Fruit fly (Drosophila melanogaster) whole organism, prepupa: ENCODE measurements around the gene CG9706.

Experiments
- CG10631 ChIP-seq: fragments of 200-800 bp; sonication (Bioruptor generic); optimal IDR thresholded peaks from 2 replicates; lab custom pipeline; 2016; ENCODE audit warnings: missing biosample characterization, missing genetic modification characterization
- CG11294 ChIP-seq: fragments of 200-800 bp; sonication (Bioruptor generic); IDR thresholded peaks from 2 replicates; pipeline ENCODE4 v1.3.6; 2022; ENCODE audit warnings: missing biosample characterization, missing genetic modification characterization
- CG32006 ChIP-seq: fragments of 200-800 bp; sonication (Bioruptor generic); optimal IDR thresholded peaks from 3 replicates; lab custom pipeline; 2017; ENCODE audit warnings: missing biosample characterization, mild to moderate bottlenecking, missing genetic modification characterization
- CG6163 ChIP-seq: fragments of 200-800 bp; sonication (Bioruptor generic); IDR thresholded peaks from 3 replicates; pipeline ENCODE4 v1.3.6; 2022; ENCODE audit warnings: missing biosample characterization, missing genetic modification characterization
- CG6808 ChIP-seq: fragments of 200-800 bp; sonication (Bioruptor generic); optimal IDR thresholded peaks from 3 replicates; lab custom pipeline; 2017; ENCODE audit warnings: missing biosample characterization, missing genetic modification characterization, mild to moderate bottlenecking, moderate library complexity, missing genetic modification reagents
- CG8632 ChIP-seq: fragments of 200-800 bp; sonication (Bioruptor generic); optimal IDR thresholded peaks from 3 replicates; lab custom pipeline; 2016; ENCODE audit warnings: missing biosample characterization, missing genetic modification characterization
- Eip78C ChIP-seq: fragments of 200-800 bp; sonication (Bioruptor generic); peaks from one replicate; lab custom pipeline; 2016; ENCODE audit warnings: missing biosample characterization, missing genetic modification characterization
- Gug ChIP-seq: fragments of 200-800 bp; sonication (Bioruptor generic); IDR thresholded peaks from 2 replicates; pipeline ENCODE4 v1.3.6; 2022; ENCODE audit warnings: missing biosample characterization, missing genetic modification characterization
- Hr39 ChIP-seq: fragments of 200-800 bp; sonication (Bioruptor generic); optimal IDR thresholded peaks from 2 replicates; lab custom pipeline; 2016; ENCODE audit warnings: missing biosample characterization, missing genetic modification characterization
- Lpt ChIP-seq: fragments of 200-800 bp; sonication (Bioruptor generic); optimal IDR thresholded peaks from 3 replicates; lab custom pipeline; 2016; ENCODE audit warnings: missing biosample characterization, missing genetic modification characterization
- fd85E ChIP-seq: fragments of 200-800 bp; sonication (Bioruptor generic); optimal IDR thresholded peaks from 3 replicates; lab custom pipeline; 2016; ENCODE audit warnings: missing biosample characterization, missing genetic modification characterization
- ss ChIP-seq, 2 experiments: fragments of 200-800 bp; sonication (Bioruptor generic); optimal IDR thresholded peaks; 2 replicates in 1 of 2; 3 replicates in 1 of 2; lab custom pipeline; 2017 to 2018; ENCODE audit warnings: mild to moderate bottlenecking in 2 of 2, missing biosample characterization in 2 of 2, missing genetic modification characterization in 2 of 2, moderate library complexity in 1 of 2
- svp ChIP-seq: fragments of 200-800 bp; sonication (Bioruptor generic); peaks from one replicate; lab custom pipeline; 2016; ENCODE audit warnings: missing biosample characterization, missing genetic modification characterization

- peak; percentile 29 for TF ChIP-seq Eip78C (GFP tag; lab: Kevin White, UChicago)
- peak; percentile 31 for TF ChIP-seq fd85E (GFP tag; lab: Kevin White, UChicago)
- TF ChIP-seq Gug: no peak
- TF ChIP-seq Hr39 (GFP tag; lab: Kevin White, UChicago): no peak
- peak; percentile 10 for TF ChIP-seq Lpt
- TF ChIP-seq CG8632 (GFP tag; lab: Kevin White, UChicago): no peak
- TF ChIP-seq svp: peak; percentile 88
- peak; percentile 1 for TF ChIP-seq CG32006 (GFP tag; lab: Kevin White, UChicago)
- TF ChIP-seq CG10631 (GFP tag; lab: Kevin White, UChicago): no peak
- peak; percentile 56 to 70 for TF ChIP-seq ss (GFP tag; optimal IDR thresholded peaks at IDR 0.05; lab: Kevin White, UChicago)
- peak; percentile 27; the same call in 1 of the 2 replicates for TF ChIP-seq CG11294 (GFP tag; lab: Robert Waterston, UW)
- TF ChIP-seq CG6163 (GFP tag; lab: Robert Waterston, UW): peak; percentile 33; the same call in 1 of the 3 replicates
- peak; percentile 47 for TF ChIP-seq CG6808
Measured at dm6 chr3L:16800026-16800425, 17.2 kb downstream of the CG9706 start.
